Worm (Caenorhabditis elegans): ENCODE data around the gene Y59E9AL.4.

Y59E9AL.4 gene

DNA sequence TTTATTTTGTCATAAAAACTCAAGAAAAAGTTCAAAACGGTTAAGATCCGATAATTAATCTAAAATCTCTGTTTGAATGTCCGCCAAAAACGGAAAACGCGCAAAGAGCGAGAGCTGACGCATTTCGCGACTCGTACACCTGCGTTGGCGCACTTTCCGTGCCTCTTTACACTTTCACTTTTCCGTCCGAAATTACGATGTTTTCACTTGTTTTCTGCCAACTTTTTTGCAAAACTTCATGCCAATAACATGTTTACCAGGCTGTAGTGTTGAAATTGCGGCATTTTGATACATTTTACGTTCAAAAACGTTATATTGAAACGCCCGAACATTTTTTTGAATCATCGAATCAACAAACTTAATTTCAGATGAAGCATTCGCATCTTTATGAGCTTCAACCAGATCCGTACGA, 31.2 kb downstream of the Y59E9AL.4 start, which contains the start of gene W03F8.4 (continued):
- TF ChIP-seq snpc-4 (tag; optimal IDR thresholded peaks at IDR 0.05) (peak; percentile 54), nhr-25 (tag; optimal IDR thresholded peaks at IDR 0.05; ENCODE audit: borderline replicate concordance, insufficient read depth) (peak; percentile 93), lsy-2 (tag; optimal IDR thresholded peaks at IDR 0.05) (peak; percentile 61 to 95), madf-9 (GFP tag; conservative IDR thresholded peaks at IDR 0.05) (0 out of 2 replicates have a peak, but pooled peaks have one; percentile 54), Y48G9A.11 (GFP tag; IDR thresholded peaks at IDR 0.05) (peak; percentile 56), nhr-11 (tag; optimal IDR thresholded peaks at IDR 0.05) (peak; percentile 85), F49E8.2 (tag; optimal IDR thresholded peaks at IDR 0.05; ENCODE audit: borderline replicate concordance) (peak; percentile 81), saeg-2 (GFP tag; IDR thresholded peaks at IDR 0.05) (peak; percentile 73; the same call in 1 of the 2 replicates), egl-27 (tag; optimal IDR thresholded peaks at IDR 0.05) (no peak), F10B5.3 (tag; optimal IDR thresholded peaks at IDR 0.05) (peak; percentile 82), T26A8.4 (GFP tag; IDR thresholded peaks at IDR 0.05) (peak; percentile 96), spr-3 (GFP tag; optimal IDR thresholded peaks at IDR 0.05) (peak; percentile 65), duxl-1 (tag; optimal IDR thresholded peaks at IDR 0.05; ENCODE audit: poor library complexity) (peak; percentile 90), dmd-6 (GFP tag; IDR thresholded peaks at IDR 0.05) (peak; percentile 87), nhr-48 (tag; optimal IDR thresholded peaks at IDR 0.05) (peak; percentile 82), ama-1 (optimal IDR thresholded peaks at IDR 0.05) (peak; percentile 65), nhr-111 (GFP tag; optimal IDR thresholded peaks at IDR 0.05) (no peak), ctbp-1 (GFP tag; IDR thresholded peaks at IDR 0.05) (peak; percentile 83), lin-38 (GFP tag; IDR thresholded peaks at IDR 0.05) (peak; percentile 92), mdt-29 (GFP tag; IDR thresholded peaks at IDR 0.05) (peak; percentile 56; the same call in 1 of the 2 replicates), daf-8 (GFP tag; IDR thresholded peaks at IDR 0.05) (no peak), nhr-102 (tag; optimal IDR thresholded peaks at IDR 0.05) (peak; percentile 94), unc-62 (GFP tag; optimal IDR thresholded peaks at IDR 0.05 in 1 of 2) (peak in 1 of 2 experiments; percentile 86), unc-62 (tag; optimal IDR thresholded peaks at IDR 0.05) (no peak)

DNA sequence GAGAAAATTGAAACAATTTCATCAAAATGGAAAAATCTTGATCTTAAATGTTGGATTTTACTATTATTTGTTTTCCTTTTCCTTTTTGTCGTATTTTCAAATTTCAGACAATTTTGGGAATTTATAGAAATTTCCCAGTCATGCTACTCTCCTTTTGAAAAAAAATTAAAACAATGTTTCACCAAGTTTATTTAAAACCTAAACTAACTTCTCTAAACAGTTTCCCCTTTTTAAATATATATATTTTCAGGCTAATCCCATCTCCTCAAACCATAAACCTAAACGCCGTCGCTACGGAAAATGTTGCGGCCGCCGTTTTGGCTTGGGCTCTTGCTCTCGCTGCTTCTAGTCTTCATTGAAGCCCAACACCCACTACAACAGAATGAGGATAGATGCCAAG, 42.0 kb downstream of the Y59E9AL.4 start, which contains the start of gene lam-1:
Gene lam-1 (plus strand): TSS at position 301 of the 400 bp plus-strand sequence.
- TF ChIP-seq nhr-237 (tag; optimal IDR thresholded peaks at IDR 0.05) (no peak), ceh-44 (GFP tag; IDR thresholded peaks at IDR 0.05) (no peak), ceh-62 (tag; optimal IDR thresholded peaks at IDR 0.05) (no peak), lin-13 (GFP tag; optimal IDR thresholded peaks at IDR 0.05) (no peak), nhr-48 (tag; optimal IDR thresholded peaks at IDR 0.05) (no peak), dmd-8 (GFP tag; IDR thresholded peaks at IDR 0.05) (no peak), lin-38 (GFP tag; IDR thresholded peaks at IDR 0.05) (no peak), madf-9 (GFP tag; conservative IDR thresholded peaks at IDR 0.05) (no peak), duxl-1 (tag; optimal IDR thresholded peaks at IDR 0.05; ENCODE audit: poor library complexity) (no peak), mep-1 (tag; optimal IDR thresholded peaks at IDR 0.05) (no peak), vab-7 (GFP tag; IDR thresholded peaks at IDR 0.05) (no peak), snpc-4 (tag; optimal IDR thresholded peaks at IDR 0.05) (no peak)

DNA sequence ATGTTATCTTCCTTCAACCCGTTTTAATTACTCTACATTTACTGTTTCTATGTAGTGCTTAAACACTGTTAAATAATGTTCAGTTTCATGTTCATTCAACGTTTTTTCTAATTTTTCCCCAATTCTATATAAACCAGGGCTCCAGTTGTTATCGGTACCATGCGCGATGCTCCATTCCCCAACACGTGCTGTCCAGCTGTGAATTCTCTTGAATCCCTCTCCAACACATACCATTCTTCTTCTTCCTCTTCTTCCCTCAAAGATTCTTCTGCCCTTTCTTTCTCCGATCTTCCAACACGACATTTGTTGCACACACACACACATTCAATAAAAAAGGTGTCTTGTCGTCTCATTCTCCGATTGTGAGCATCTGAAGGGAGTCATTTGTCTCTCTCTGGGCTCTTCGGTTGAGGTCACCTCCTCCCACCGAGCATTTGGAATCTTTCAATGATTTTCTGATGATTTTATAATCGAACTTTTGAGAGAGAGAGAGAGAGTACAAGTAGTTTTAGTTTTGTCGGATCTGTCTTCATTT, 42.9 kb downstream of the Y59E9AL.4 start:
- TF ChIP-seq hlh-11 (tag; optimal IDR thresholded peaks at IDR 0.05), result peak; percentile 30
- peak in 1 of 2 experiments; percentile 34 for TF ChIP-seq unc-62 (GFP tag; optimal IDR thresholded peaks at IDR 0.05 in 1 of 2)
- TF ChIP-seq unc-62 (tag; optimal IDR thresholded peaks at IDR 0.05), result no peak
- TF ChIP-seq aha-1 (tag), result peak; percentile 72
- TF ChIP-seq egl-27 (tag; optimal IDR thresholded peaks at IDR 0.05), result no peak

DNA sequence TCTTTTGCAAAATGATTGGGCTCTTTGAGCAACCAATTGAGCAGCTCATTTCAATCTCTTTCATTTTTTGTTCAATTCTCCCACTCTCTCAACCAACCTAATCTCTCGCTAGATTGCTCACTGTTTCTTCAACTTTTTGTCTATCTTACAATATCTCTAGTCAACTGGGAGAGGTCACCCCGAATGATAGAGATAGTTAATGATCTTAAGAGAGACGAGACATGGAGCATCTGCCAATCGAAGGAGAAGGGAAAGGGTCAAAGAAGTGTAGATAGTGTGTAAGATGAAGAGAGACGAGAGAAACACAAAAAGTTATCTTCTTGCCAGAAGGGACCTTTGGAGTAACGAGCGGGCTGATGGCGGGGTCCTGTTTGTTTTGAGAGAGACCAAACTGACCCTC, 45.7 kb downstream of the Y59E9AL.4 start:
- peak in 1 of 2 experiments; percentile 83 for TF ChIP-seq unc-62 (GFP tag; optimal IDR thresholded peaks at IDR 0.05 in 1 of 2)
- TF ChIP-seq unc-62 (tag; optimal IDR thresholded peaks at IDR 0.05), result no peak
- no peak for TF ChIP-seq dmd-9 (GFP tag; IDR thresholded peaks at IDR 0.05)
- TF ChIP-seq hlh-11 (tag; optimal IDR thresholded peaks at IDR 0.05), result peak; percentile 21
- TF ChIP-seq hlh-30 (tag; optimal IDR thresholded peaks at IDR 0.05; ENCODE audit: insufficient read depth), result no peak
- peak in 1 of 2 experiments; percentile 68 for TF ChIP-seq daf-16 (GFP tag; optimal IDR thresholded peaks at IDR 0.05)
- no peak for TF ChIP-seq daf-16 (tag; optimal IDR thresholded peaks at IDR 0.05)

Measured in whole organism, L4 larva.